Worm (Caenorhabditis elegans) whole organism, L1 larva: ENCODE results near the gene T25B9.8.
A peak's percentile ranks its signal among the peaks of the same experiment; 100 is the strongest.

Source experiments
- aha-1 ChIP-seq: fragments of 150-350 bp; optimal IDR thresholded peaks from 2 replicates; lab custom pipeline; 2014; ENCODE audit warnings: missing biosample characterization, missing genetic modification characterization
- ama-1 ChIP-seq: fragments of 150-350 bp; optimal IDR thresholded peaks from 2 replicates; lab custom pipeline; 2014
- dsc-1 ChIP-seq: sonication (generic microtip); optimal IDR thresholded peaks from 2 replicates; lab custom pipeline; 2016; ENCODE audit warnings: mild to moderate bottlenecking, missing genetic modification characterization, missing compliant biosample characterization
- elt-2 ChIP-seq: sonication (generic microtip); optimal IDR thresholded peaks from 2 replicates; lab custom pipeline; 2016; ENCODE audit warnings: missing genetic modification characterization, mild to moderate bottlenecking, inconsistent platforms, missing compliant biosample characterization, missing genetic modification reagents
- elt-3 ChIP-seq, 6 experiments: fragments of 150-350 bp in 1 of 6; sonication (generic microtip); optimal IDR thresholded peaks; 2 replicates each; lab custom pipeline; 2017 to 2018; ENCODE audit warnings: missing biosample characterization in 6 of 6, missing genetic modification characterization in 6 of 6, inconsistent platforms in 1 of 6
- fos-1 ChIP-seq: fragments of 150-350 bp; optimal IDR thresholded peaks from 2 replicates; lab custom pipeline; 2014; ENCODE audit warnings: missing biosample characterization, missing genetic modification characterization
- lin-13 ChIP-seq: fragments of 150-350 bp; optimal IDR thresholded peaks from 2 replicates; lab custom pipeline; 2014; ENCODE audit warnings: missing biosample characterization, missing genetic modification reagents, missing genetic modification characterization
- nhr-12 ChIP-seq: sonication (generic microtip); optimal IDR thresholded peaks from 2 replicates; lab custom pipeline; 2017; ENCODE audit warnings: missing biosample characterization, missing genetic modification characterization
- nhr-71 ChIP-seq: sonication (generic microtip); optimal IDR thresholded peaks from 2 replicates; lab custom pipeline; 2016; ENCODE audit warnings: mild to moderate bottlenecking, missing genetic modification characterization, moderate library complexity, missing compliant biosample characterization
- nhr-90 ChIP-seq: sonication (generic microtip); optimal IDR thresholded peaks from 2 replicates; lab custom pipeline; 2016; ENCODE audit warnings: mild to moderate bottlenecking, missing genetic modification characterization, missing compliant biosample characterization; ENCODE audit not compliant: poor library complexity
- pag-3 ChIP-seq: sonication (generic microtip); optimal IDR thresholded peaks from 2 replicates; lab custom pipeline; 2017; ENCODE audit warnings: missing genetic modification characterization, mild to moderate bottlenecking, missing compliant biosample characterization, antibody characterized with exemption, borderline replicate concordance; ENCODE audit not compliant: insufficient read depth
- skn-1 ChIP-seq: fragments of 150-350 bp; optimal IDR thresholded peaks from 2 replicates; lab custom pipeline; 2014; ENCODE audit warnings: missing biosample characterization, missing genetic modification characterization

DNA sequence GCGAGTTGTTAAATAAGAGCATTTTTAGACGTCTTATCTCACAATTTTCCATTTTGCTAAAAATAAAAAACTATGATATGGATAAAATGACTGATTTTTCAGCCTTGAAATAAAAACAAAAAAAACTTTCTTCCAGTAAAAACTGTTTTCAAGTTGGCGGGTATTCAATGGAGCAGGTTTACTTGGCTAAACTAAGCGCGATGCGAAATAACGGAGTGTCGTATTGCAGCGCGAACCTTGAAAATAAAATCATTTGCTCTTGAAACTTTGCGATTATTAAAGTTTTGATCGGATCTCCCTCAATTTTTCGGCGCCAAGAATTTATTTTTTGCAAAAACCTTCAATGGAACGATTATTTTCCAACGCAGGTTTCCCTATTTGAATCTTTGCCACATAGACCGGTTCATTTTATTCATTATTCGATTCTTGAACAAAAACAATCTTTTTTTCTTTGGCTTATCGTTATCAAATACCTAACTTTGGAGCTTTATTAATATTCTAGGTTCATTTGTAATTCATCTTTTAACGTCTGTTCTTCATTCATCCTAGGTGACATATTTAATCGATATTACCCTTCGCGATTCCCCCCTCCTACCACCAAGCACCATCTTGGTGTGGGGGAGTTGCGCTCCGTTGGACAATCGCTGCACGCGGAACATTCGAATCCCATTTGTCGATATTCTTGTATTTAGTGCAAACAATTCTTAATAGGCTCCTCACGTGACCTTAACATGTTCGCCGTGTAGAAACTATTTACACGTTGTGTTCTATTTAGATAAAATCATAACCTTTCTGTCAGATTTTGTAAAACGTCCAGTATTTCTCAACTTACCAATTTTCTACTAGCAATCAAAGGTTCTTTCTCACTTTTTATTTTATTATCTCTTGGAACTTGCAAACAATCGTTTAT, 33.2 kb downstream of the T25B9.8 start, which contains the start of the genes orc-5 and cyb-1:
- TF ChIP-seq pag-3 (tag; lab: Kevin White, UChicago) (no peak), nhr-71 (tag; lab: Kevin White, UChicago) (peak; percentile 90), elt-3 (tag; optimal IDR thresholded peaks at IDR 0.05; lab: Kevin White, UChicago) (peak in 4 of 6 experiments; percentile 17 to 81 (median 44)), fos-1 (tag; lab: Kevin White, UChicago) (peak; percentile 34), ama-1 (lab: Kevin White, UChicago) (no peak), nhr-90 (tag; lab: Kevin White, UChicago) (peak; percentile 74), lin-13 (GFP tag; lab: Kevin White, UChicago) (peak; percentile 82), elt-2 (tag; lab: Kevin White, UChicago) (no peak), aha-1 (tag; lab: Kevin White, UChicago) (peak; percentile 10), dsc-1 (tag; lab: Kevin White, UChicago) (peak; percentile 70), nhr-12 (tag; lab: Kevin White, UChicago) (no peak), skn-1 (peak; percentile 83)
